Worm (Caenorhabditis elegans): ENCODE results near the gene C29F3.3.
A peak's percentile ranks its signal among the peaks of the same experiment; 100 is the strongest.
"Not testable (repeated sequence)": the region's sequence is repeated elsewhere in the genome, so short reads cannot be mapped to it uniquely, and the experiment has no call there.

Gene C29F3.3

DNA sequence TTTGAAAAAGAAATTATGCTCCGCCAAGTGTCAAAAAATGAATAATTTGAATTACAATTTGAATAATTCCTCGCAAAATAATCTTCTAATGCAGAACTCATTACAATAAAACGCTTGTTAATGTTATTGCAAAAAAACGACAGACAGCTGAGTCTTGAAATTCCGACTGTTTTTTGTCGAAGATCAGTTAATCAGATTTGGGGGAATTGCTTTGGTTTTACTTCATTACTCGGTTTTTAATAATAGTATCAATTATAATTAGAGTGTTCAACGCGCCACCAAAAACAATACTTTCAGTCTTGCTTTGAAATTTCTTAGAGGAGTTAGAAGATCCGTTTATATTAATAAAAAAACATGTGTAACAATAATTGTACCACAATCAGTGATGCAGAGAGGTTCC is 30.7 kb upstream of the C29F3.3 start, which contains the start of gene srh-122:
Gene srh-122 (minus strand): TSS at position 101 of the 400 bp plus-strand sequence.
- no peak for TF ChIP-seq snpc-4 (tag; optimal IDR thresholded peaks at IDR 0.05)
- TF ChIP-seq unc-55 (GFP tag; optimal IDR thresholded peaks at IDR 0.05) = no peak
- no peak for TF ChIP-seq gmeb-1 (tag; optimal IDR thresholded peaks at IDR 0.05)
- TF ChIP-seq lin-11 (tag; optimal IDR thresholded peaks at IDR 0.05) = no peak
- TF ChIP-seq sem-4 (tag; optimal IDR thresholded peaks at IDR 0.05) = no peak
- TF ChIP-seq sma-3 (GFP tag; optimal IDR thresholded peaks at IDR 0.05) = no peak
- no peak for TF ChIP-seq nhr-6 (tag; optimal IDR thresholded peaks at IDR 0.05)

DNA sequence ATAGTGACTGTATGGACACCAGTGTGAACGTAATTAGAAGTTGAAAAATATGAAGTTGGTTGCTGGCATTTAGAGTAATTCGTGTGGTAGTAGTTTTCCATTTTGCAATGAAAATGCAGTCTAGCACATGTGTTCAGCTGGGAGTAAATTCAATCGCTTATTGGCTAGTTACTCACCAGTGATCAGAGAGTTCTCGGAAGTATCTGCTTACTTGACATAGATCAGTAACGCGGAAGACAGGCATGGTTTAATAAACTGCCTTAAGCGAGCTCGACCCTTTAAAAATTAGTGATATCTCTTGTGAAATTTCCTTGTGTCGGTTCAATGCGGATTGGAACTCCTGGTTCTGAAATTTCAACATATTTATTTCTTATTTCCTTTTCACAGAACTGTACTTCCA is 29.0 kb upstream of the C29F3.3 start, which contains the start of gene srh-52:
Gene srh-52 (minus strand): TSS at position 101 of the 400 bp plus-strand sequence.
- TF ChIP-seq ama-1 (optimal IDR thresholded peaks at IDR 0.05) (no peak), mdl-1 (tag; optimal IDR thresholded peaks at IDR 0.05) (no peak), ceh-82 (tag; optimal IDR thresholded peaks at IDR 0.05) (no peak), dmd-4 (tag; optimal IDR thresholded peaks at IDR 0.05) (no peak), unc-55 (GFP tag; optimal IDR thresholded peaks at IDR 0.05) (no peak), ceh-16 (tag; optimal IDR thresholded peaks at IDR 0.05) (no peak), mbf-1 (tag; optimal IDR thresholded peaks at IDR 0.05) (no peak), Y55F3AM.14 (GFP tag; optimal IDR thresholded peaks at IDR 0.05) (no peak), egl-27 (tag; optimal IDR thresholded peaks at IDR 0.05) (no peak), nhr-11 (tag; optimal IDR thresholded peaks at IDR 0.05) (no peak), nhr-129 (tag; optimal IDR thresholded peaks at IDR 0.05) (no peak), unc-39 (tag; optimal IDR thresholded peaks at IDR 0.05) (no peak), gmeb-1 (tag; optimal IDR thresholded peaks at IDR 0.05) (no peak), sem-4 (tag; optimal IDR thresholded peaks at IDR 0.05) (no peak), alr-1 (tag; optimal IDR thresholded peaks at IDR 0.05) (no peak)

DNA sequence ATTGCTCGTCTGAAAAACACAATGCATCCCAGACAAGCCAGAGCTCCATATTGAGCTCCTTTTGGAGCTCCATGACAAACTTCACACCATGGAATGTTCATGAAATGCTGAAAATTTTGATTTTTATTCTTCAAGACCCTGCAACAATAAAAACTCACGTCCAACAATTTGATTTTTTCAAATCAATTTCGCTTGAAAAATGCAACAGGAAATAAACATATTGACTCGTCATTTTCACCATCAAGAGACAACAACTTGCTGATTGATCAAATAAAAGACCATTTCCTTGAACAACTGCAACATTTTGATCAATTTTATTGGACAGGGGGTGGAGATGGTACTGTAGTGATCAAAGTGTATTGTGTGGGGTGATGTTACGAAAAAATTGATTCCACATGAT is 22.5 kb upstream of the C29F3.3 start, which contains the start of gene nhr-269:
Gene nhr-269 (minus strand): TSS at position 101 of the 400 bp plus-strand sequence.
- TF ChIP-seq nhr-21 (tag; optimal IDR thresholded peaks at IDR 0.05) (no peak), mab-5 (tag; optimal IDR thresholded peaks at IDR 0.05) (no peak), nhr-12 (tag; optimal IDR thresholded peaks at IDR 0.05) (no peak), alr-1 (tag; optimal IDR thresholded peaks at IDR 0.05) (no peak), ceh-16 (tag; optimal IDR thresholded peaks at IDR 0.05) (no peak), skn-1 (tag; optimal IDR thresholded peaks at IDR 0.05) (no peak), aly-2 (tag; optimal IDR thresholded peaks at IDR 0.05) (no peak), ztf-11 (tag; optimal IDR thresholded peaks at IDR 0.05) (no peak), ztf-1 (GFP tag; conservative IDR thresholded peaks at IDR 0.05) (no peak)

DNA sequence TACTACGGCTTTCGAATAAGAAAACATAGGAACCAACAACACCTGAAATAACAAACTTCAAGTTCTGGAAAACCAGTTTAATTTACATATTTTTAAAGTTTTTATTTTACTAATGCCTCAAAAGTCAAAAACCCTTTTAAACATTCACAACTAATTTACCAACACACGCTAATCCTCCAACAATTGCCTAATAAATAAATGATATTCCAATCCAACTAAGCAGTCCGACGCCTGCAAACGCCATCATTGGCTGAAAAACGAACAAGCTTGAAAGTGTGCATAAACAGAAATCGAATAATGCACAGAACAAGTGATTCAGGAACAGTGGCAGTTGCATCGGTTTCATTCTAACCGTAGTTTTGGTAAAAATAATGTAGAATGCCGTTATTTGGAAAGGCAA is 20.6 kb upstream of the C29F3.3 start:
- no peak for TF ChIP-seq nhr-10 (tag; optimal IDR thresholded peaks at IDR 0.05)
- no peak for TF ChIP-seq elt-3 (tag; optimal IDR thresholded peaks at IDR 0.05)
- no peak for TF ChIP-seq lsy-2 (tag; optimal IDR thresholded peaks at IDR 0.05)
- TF ChIP-seq nhr-6 (tag; optimal IDR thresholded peaks at IDR 0.05) = no peak
- no peak for TF ChIP-seq lin-13 (GFP tag; optimal IDR thresholded peaks at IDR 0.05)
- no peak for TF ChIP-seq lin-39 (tag; optimal IDR thresholded peaks at IDR 0.05)
- TF ChIP-seq snpc-4 (tag; optimal IDR thresholded peaks at IDR 0.05) = no peak

DNA sequence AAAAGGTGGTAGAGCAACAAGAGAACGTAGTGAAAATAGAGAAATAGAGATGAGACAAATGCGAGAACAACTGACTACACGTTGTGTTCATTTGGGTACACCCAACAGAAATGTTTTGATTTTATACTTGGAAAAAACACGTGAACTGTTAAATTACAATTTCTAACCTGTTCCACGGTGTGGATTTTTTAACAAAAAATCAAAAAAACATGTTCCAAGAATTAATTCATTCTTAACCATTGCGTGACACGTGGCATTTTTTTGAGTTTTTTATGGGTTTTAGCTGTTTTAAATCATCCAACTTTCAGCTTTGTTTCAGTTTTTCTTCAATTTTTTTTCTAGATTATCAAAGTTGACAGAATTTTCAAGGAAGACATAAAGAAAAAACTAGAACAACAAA is 14.2 kb upstream of the C29F3.3 start, which contains the start of gene ech-1.1:
Gene ech-1.1 (minus strand): TSS at position 101 of the 400 bp plus-strand sequence.
- TF ChIP-seq alr-1, ztf-11, skn-1 (tag; optimal IDR thresholded peaks at IDR 0.05): not testable (repeated sequence)

DNA sequence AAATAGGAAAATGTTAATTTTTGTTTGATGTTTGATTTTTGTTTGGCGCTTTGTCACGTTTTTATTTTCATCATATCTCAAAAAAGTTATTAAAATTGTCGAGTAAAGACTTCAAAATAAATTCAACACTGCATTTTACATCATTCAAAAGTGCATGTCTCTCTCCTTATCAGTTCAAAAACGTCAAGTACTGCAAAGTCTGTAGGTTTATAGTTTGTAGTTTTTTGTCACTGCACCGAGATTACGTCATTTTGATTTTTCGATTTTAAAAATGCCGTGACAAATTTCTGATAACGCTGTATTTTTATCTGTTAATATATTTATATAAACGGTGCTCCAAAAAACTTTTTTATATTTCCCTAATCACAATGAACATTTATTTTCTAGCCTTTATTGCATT is 7.5 kb upstream of the C29F3.3 start, which contains the start of gene C29F3.7:
Gene C29F3.7 (plus strand): TSS at position 254 of the 400 bp plus-strand sequence.
- TF ChIP-seq sma-9 (GFP tag; optimal IDR thresholded peaks at IDR 0.05) (peak; percentile 87), sma-9 (tag; optimal IDR thresholded peaks at IDR 0.05) (no peak), peb-1 (tag; optimal IDR thresholded peaks at IDR 0.05) (no peak), lin-13 (GFP tag; optimal IDR thresholded peaks at IDR 0.05) (no peak), fos-1 (tag; optimal IDR thresholded peaks at IDR 0.05) (peak; percentile 97), gmeb-1 (tag; optimal IDR thresholded peaks at IDR 0.05) (peak; percentile 44), nhr-25 (tag; optimal IDR thresholded peaks at IDR 0.05) (no peak)

Measured in whole organism, L2 larva.